Fruit fly (Drosophila melanogaster): Measurements from ENCODE around the gene Rbfox1.

DNA sequence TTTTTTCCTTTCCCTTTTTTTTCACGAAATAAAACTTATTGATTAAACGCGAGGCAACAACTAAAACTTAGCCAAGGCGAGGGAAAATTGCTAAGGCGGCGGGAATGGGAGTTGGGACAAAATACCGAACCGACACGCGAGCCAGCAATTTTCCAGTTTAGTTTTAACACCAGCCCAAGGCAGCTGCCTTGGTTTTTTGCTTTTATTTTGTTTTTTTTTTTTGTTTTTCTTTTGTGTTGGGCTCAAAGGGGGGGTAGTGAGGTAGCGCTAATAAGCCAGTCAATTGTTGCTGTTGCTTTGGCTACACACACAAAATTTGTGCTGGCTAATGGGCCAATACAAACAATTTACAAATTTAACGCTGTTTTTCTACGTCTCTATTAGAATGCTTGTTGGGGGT lies 57.1 kb downstream of the Rbfox1 start:
- no peak for TF ChIP-seq CG15710 (tag; optimal IDR thresholded peaks at IDR 0.05)
- TF ChIP-seq CG9948 (tag; optimal IDR thresholded peaks at IDR 0.05): no peak
- TF ChIP-seq CG17806 (tag; optimal IDR thresholded peaks at IDR 0.05): no peak
- no peak for TF ChIP-seq CG13204 (GFP tag; optimal IDR thresholded peaks at IDR 0.05)
- TF ChIP-seq CG32121 (GFP tag; IDR thresholded peaks at IDR 0.05): peak; percentile 71
- TF ChIP-seq CG34367 (tag; optimal IDR thresholded peaks at IDR 0.05): no peak
- TF ChIP-seq rn (GFP tag; IDR thresholded peaks at IDR 0.05): no peak
- no peak for TF ChIP-seq CG10348 (GFP tag; IDR thresholded peaks at IDR 0.05)
- no peak for TF ChIP-seq CG8159 (tag; optimal IDR thresholded peaks at IDR 0.05)
- TF ChIP-seq CG4496 (GFP tag; IDR thresholded peaks at IDR 0.05): peak; percentile 52; the same call in 1 of the 3 replicates

Data from whole organism, pupa.